Worm (Caenorhabditis elegans) whole organism, young adult: ENCODE results near the gene hlh-11.

Experiments
- C17E4.6 ChIP-seq: fragments of 200-800 bp; sonication (Bioruptor generic); IDR thresholded peaks from 2 replicates; pipeline ENCODE4 v1.3.6; 2022; ENCODE audit warnings: missing genetic modification reagents, missing genetic modification characterization, missing compliant biosample characterization
- D2030.7 ChIP-seq: fragments of 200-800 bp; sonication (Bioruptor generic); IDR thresholded peaks from 2 replicates; pipeline ENCODE4 v1.3.6; 2022; ENCODE audit warnings: missing genetic modification reagents, missing genetic modification characterization, missing compliant biosample characterization
- F10E7.11 ChIP-seq: sonication (generic microtip); optimal IDR thresholded peaks from 2 replicates; lab custom pipeline; 2017; ENCODE audit warnings: mild to moderate bottlenecking, missing genetic modification characterization, moderate library complexity, missing compliant biosample characterization
- F23B12.7 ChIP-seq: sonication (generic microtip); optimal IDR thresholded peaks from 2 replicates; lab custom pipeline; 2017; ENCODE audit warnings: missing genetic modification characterization, mild to moderate bottlenecking, missing compliant biosample characterization, antibody characterized with exemption, moderate library complexity; ENCODE audit not compliant: insufficient read depth
- F57A8.1 ChIP-seq: fragments of 200-800 bp; sonication (Bioruptor generic); optimal IDR thresholded peaks from 2 replicates; lab custom pipeline; 2018; ENCODE audit warnings: mild to moderate bottlenecking, missing genetic modification characterization, moderate library complexity, missing compliant biosample characterization
- K11D2.4 ChIP-seq: fragments of 200-800 bp; sonication (Bioruptor generic); IDR thresholded peaks from 2 replicates; pipeline ENCODE4 v1.3.6; 2022; ENCODE audit warnings: missing genetic modification reagents, missing genetic modification characterization, missing compliant biosample characterization
- Y53F4B.3 ChIP-seq: fragments of 200-800 bp; sonication (Bioruptor generic); IDR thresholded peaks from 2 replicates; pipeline ENCODE4 v1.3.6; 2022; ENCODE audit warnings: missing genetic modification reagents, missing genetic modification characterization, missing compliant biosample characterization
- Y53G8AR.9 ChIP-seq: fragments of 200-800 bp; sonication (Bioruptor generic); conservative IDR thresholded peaks from 2 replicates; pipeline ENCODE4 v1.3.6; 2022; ENCODE audit warnings: missing genetic modification reagents, missing genetic modification characterization, missing compliant biosample characterization
- Y95B8A.8 ChIP-seq: fragments of 200-800 bp; sonication (Bioruptor generic); IDR thresholded peaks from 2 replicates; pipeline ENCODE4 v1.3.6; 2022; ENCODE audit warnings: missing genetic modification reagents, missing genetic modification characterization, missing compliant biosample characterization
- ZK185.1 ChIP-seq: sonication (generic microtip); optimal IDR thresholded peaks from 2 replicates; lab custom pipeline; 2016; ENCODE audit warnings: mild to moderate bottlenecking, missing genetic modification characterization, missing compliant biosample characterization; ENCODE audit not compliant: poor library complexity, severe bottlenecking
- aptf-3 ChIP-seq: fragments of 200-800 bp; sonication (Bioruptor generic); IDR thresholded peaks from 2 replicates; pipeline ENCODE4 v1.3.6; 2022; ENCODE audit warnings: missing genetic modification characterization, missing compliant biosample characterization
- attf-5 ChIP-seq: fragments of 200-800 bp; sonication (Bioruptor generic); optimal IDR thresholded peaks from 2 replicates; lab custom pipeline; 2018; ENCODE audit warnings: mild to moderate bottlenecking, missing genetic modification characterization, missing compliant biosample characterization
- cebp-2 ChIP-seq: fragments of 200-800 bp; sonication (Bioruptor generic); IDR thresholded peaks from 2 replicates; pipeline ENCODE4 v1.3.6; 2022; ENCODE audit warnings: missing genetic modification characterization, missing compliant biosample characterization
- ceh-100 ChIP-seq: fragments of 200-800 bp; sonication (Bioruptor generic); IDR thresholded peaks from 2 replicates; pipeline ENCODE4 v1.3.6; 2022; ENCODE audit warnings: missing genetic modification reagents, missing genetic modification characterization, missing compliant biosample characterization
- ceh-27 ChIP-seq: fragments of 200-800 bp; sonication (Bioruptor generic); optimal IDR thresholded peaks from 2 replicates; lab custom pipeline; 2018; ENCODE audit warnings: mild to moderate bottlenecking, missing genetic modification characterization, moderate library complexity, missing compliant biosample characterization
- ceh-40 ChIP-seq: fragments of 200-800 bp; sonication (Bioruptor generic); IDR thresholded peaks from 2 replicates; pipeline ENCODE4 v1.3.6; 2022; ENCODE audit warnings: missing genetic modification characterization, missing compliant biosample characterization
- ceh-58 ChIP-seq: fragments of 200-800 bp; sonication (Bioruptor generic); IDR thresholded peaks from 2 replicates; pipeline ENCODE4 v1.3.6; 2022; ENCODE audit warnings: missing genetic modification characterization, missing compliant biosample characterization
- dox-1 ChIP-seq: fragments of 200-800 bp; sonication (Bioruptor generic); IDR thresholded peaks from 2 replicates; pipeline ENCODE4 v1.3.6; 2022; ENCODE audit warnings: missing genetic modification reagents, missing genetic modification characterization, missing compliant biosample characterization
- egl-44 ChIP-seq: fragments of 200-800 bp; sonication (Bioruptor generic); IDR thresholded peaks from 2 replicates; pipeline ENCODE4 v1.3.6; 2022; ENCODE audit warnings: missing genetic modification reagents, missing genetic modification characterization, missing compliant biosample characterization
- gei-17 ChIP-seq: fragments of 200-800 bp; sonication (Bioruptor generic); optimal IDR thresholded peaks from 2 replicates; lab custom pipeline; 2018; ENCODE audit warnings: mild to moderate bottlenecking, missing genetic modification characterization, missing compliant biosample characterization
- hlh-12 ChIP-seq: sonication (generic microtip); optimal IDR thresholded peaks from 2 replicates; lab custom pipeline; 2016; ENCODE audit warnings: missing genetic modification characterization, missing compliant biosample characterization
- lag-1 ChIP-seq: fragments of 200-800 bp; sonication (Bioruptor generic); IDR thresholded peaks from 2 replicates; pipeline ENCODE4 v1.3.6; 2022; ENCODE audit warnings: missing genetic modification reagents, missing genetic modification characterization, missing compliant biosample characterization
- let-607 ChIP-seq, 2 experiments: fragments of 200-800 bp in 1 of 2; sonication (Bioruptor generic) in 1 of 2; sonication (generic microtip) in 1 of 2; optimal IDR thresholded peaks; 2 replicates each; lab custom pipeline; 2016 to 2018; ENCODE audit warnings: mild to moderate bottlenecking in 2 of 2, missing compliant biosample characterization in 2 of 2, missing genetic modification characterization in 2 of 2, moderate library complexity in 2 of 2, missing genotype in 1 of 2
- lin-35 ChIP-seq, 3 experiments: fragments of 150-350 bp in 2 of 3; sonication (generic microtip) in 1 of 3; optimal IDR thresholded peaks; 2 replicates each; lab custom pipeline; 2014 to 2018; ENCODE audit warnings: missing biosample characterization in 3 of 3, missing genetic modification characterization in 3 of 3, missing genetic modification reagents in 3 of 3
- lir-1 ChIP-seq: fragments of 200-800 bp; sonication (Bioruptor generic); conservative IDR thresholded peaks from 2 replicates; pipeline ENCODE4 v1.3.6; 2022; ENCODE audit warnings: missing genetic modification reagents, missing genetic modification characterization, missing compliant biosample characterization
- lsl-1 ChIP-seq: fragments of 200-800 bp; sonication (Bioruptor generic); optimal IDR thresholded peaks from 2 replicates; lab custom pipeline; 2018; ENCODE audit warnings: mild to moderate bottlenecking, missing genetic modification characterization, moderate library complexity, missing compliant biosample characterization
- madf-10 ChIP-seq: sonication (generic microtip); optimal IDR thresholded peaks from 2 replicates; lab custom pipeline; 2016; ENCODE audit warnings: mild to moderate bottlenecking, missing genetic modification characterization, missing compliant biosample characterization
- mes-4 ChIP-seq: sonication (generic microtip); optimal IDR thresholded peaks from 2 replicates; lab custom pipeline; 2016; ENCODE audit warnings: missing genotype, missing genetic modification characterization, missing compliant biosample characterization
- nfya-1 ChIP-seq: sonication (generic microtip); optimal IDR thresholded peaks from 2 replicates; lab custom pipeline; 2017; ENCODE audit warnings: antibody characterized with exemption, missing compliant biosample characterization, missing genetic modification characterization, borderline replicate concordance; ENCODE audit not compliant: insufficient read depth
- nfyb-1 ChIP-seq: fragments of 200-800 bp; sonication (Bioruptor generic); IDR thresholded peaks from 2 replicates; pipeline ENCODE4 v1.3.6; 2022; ENCODE audit warnings: missing genetic modification reagents, missing genetic modification characterization, missing compliant biosample characterization
- nhr-179 ChIP-seq: sonication (generic microtip); optimal IDR thresholded peaks from 2 replicates; lab custom pipeline; 2016; ENCODE audit warnings: mild to moderate bottlenecking, missing genetic modification characterization, missing compliant biosample characterization
- nhr-80 ChIP-seq: sonication (generic microtip); optimal IDR thresholded peaks from 2 replicates; lab custom pipeline; 2016; ENCODE audit warnings: missing genetic modification characterization, missing compliant biosample characterization
- repo-1 ChIP-seq: sonication (generic microtip); optimal IDR thresholded peaks from 2 replicates; lab custom pipeline; 2017; ENCODE audit warnings: mild to moderate bottlenecking, missing genetic modification characterization, missing compliant biosample characterization
- rpc-1 ChIP-seq, 2 experiments: fragments of 150-350 bp in 1 of 2; sonication (generic microtip) in 1 of 2; optimal IDR thresholded peaks; 2 replicates each; lab custom pipeline; 2014 to 2018; ENCODE audit warnings: missing biosample characterization in 1 of 2, missing genetic modification characterization in 1 of 2, missing genetic modification reagents in 1 of 2, missing genotype in 1 of 2
- snpc-4 ChIP-seq, 5 experiments: fragments of 150-350 bp in 1 of 5; sonication (generic microtip) in 4 of 5; optimal IDR thresholded peaks; 2 replicates each; lab custom pipeline; 2014 to 2018; ENCODE audit warnings: missing genetic modification characterization in 5 of 5, missing biosample characterization in 3 of 5, antibody characterized with exemption in 2 of 5, mild to moderate bottlenecking in 2 of 5, missing compliant biosample characterization in 2 of 5, missing genotype in 2 of 5, moderate library complexity in 2 of 5, missing genetic modification reagents in 1 of 5
- somi-1 ChIP-seq: fragments of 200-800 bp; sonication (Bioruptor generic); optimal IDR thresholded peaks from 2 replicates; lab custom pipeline; 2018; ENCODE audit warnings: mild to moderate bottlenecking, missing genetic modification characterization, missing compliant biosample characterization
- tbx-9 ChIP-seq: sonication (generic microtip); optimal IDR thresholded peaks from 2 replicates; lab custom pipeline; 2016; ENCODE audit warnings: borderline replicate concordance, missing genetic modification characterization, inconsistent platforms, missing compliant biosample characterization
- unc-130 ChIP-seq: sonication (generic microtip); optimal IDR thresholded peaks from 2 replicates; lab custom pipeline; 2016; ENCODE audit warnings: missing genetic modification reagents, missing genetic modification characterization, missing compliant biosample characterization
- zfh-2 ChIP-seq: fragments of 200-800 bp; sonication (Bioruptor generic); conservative IDR thresholded peaks from 2 replicates; pipeline ENCODE4 v1.3.6; 2022; ENCODE audit warnings: missing genetic modification reagents, missing genetic modification characterization, missing compliant biosample characterization
- ztf-28 ChIP-seq: fragments of 200-800 bp; sonication (Bioruptor generic); IDR thresholded peaks from 2 replicates; pipeline ENCODE4 v1.3.6; 2022; ENCODE audit warnings: missing genetic modification reagents, missing genetic modification characterization, missing compliant biosample characterization
- ztf-6 ChIP-seq: fragments of 200-800 bp; sonication (Bioruptor generic); IDR thresholded peaks from 2 replicates; pipeline ENCODE4 v1.3.6; 2022; ENCODE audit warnings: missing genetic modification reagents, missing genetic modification characterization, missing compliant biosample characterization

hlh-11 gene

ce11 chrIII:9663943-9664342 is 44.4 kb downstream of the hlh-11 start:
- TF ChIP-seq nfyb-1 (GFP tag; lab: Robert Waterston, UW) (no peak), cebp-2 (GFP tag; lab: Robert Waterston, UW) (no peak), D2030.7 (GFP tag; lab: Robert Waterston, UW) (no peak), repo-1 (tag; lab: Kevin White, UChicago) (no peak), egl-44 (GFP tag; lab: Robert Waterston, UW) (no peak), Y53F4B.3 (GFP tag; lab: Robert Waterston, UW) (no peak), madf-10 (tag; lab: Kevin White, UChicago) (no peak), gei-17 (no peak), lir-1 (GFP tag; lab: Robert Waterston, UW) (no peak), let-607 (tag; optimal IDR thresholded peaks at IDR 0.05; lab: Kevin White, UChicago) (no peak), snpc-4 (GFP tag; optimal IDR thresholded peaks at IDR 0.05; lab: Kevin White, UChicago) (no peak), snpc-4 (tag; optimal IDR thresholded peaks at IDR 0.05; lab: Kevin White, UChicago) (no peak), lag-1 (no peak), lin-35 (GFP tag; optimal IDR thresholded peaks at IDR 0.05; lab: Kevin White, UChicago) (no peak), mes-4 (tag; lab: Kevin White, UChicago) (no peak), attf-5 (GFP tag; lab: Kevin White, UChicago) (no peak), F57A8.1 (GFP tag; lab: Kevin White, UChicago) (no peak), lsl-1 (no peak), dox-1 (GFP tag; lab: Robert Waterston, UW) (no peak)

- TF ChIP-seq Y53G8AR.9 = 0 out of 2 replicates have a peak, but pooled peaks have one; percentile 14
- no peak for TF ChIP-seq somi-1
- TF ChIP-seq mes-4 (tag; lab: Kevin White, UChicago) = no peak
Measured at ce11 chrIII:9664484-9665221, 45.1 kb downstream of the hlh-11 start.

- TF ChIP-seq F10E7.11 (tag; lab: Kevin White, UChicago) (no peak), nfya-1 (no peak), K11D2.4 (GFP tag; lab: Robert Waterston, UW) (0 out of 2 replicates have a peak, but pooled peaks have one; percentile 27), Y95B8A.8 (GFP tag; lab: Robert Waterston, UW) (no peak), attf-5 (GFP tag; lab: Kevin White, UChicago) (no peak), nhr-179 (tag; lab: Kevin White, UChicago) (no peak), ceh-27 (GFP tag; lab: Kevin White, UChicago) (peak; percentile 69), ZK185.1 (peak; percentile 26), zfh-2 (GFP tag; lab: Robert Waterston, UW) (0 out of 2 replicates have a peak, but pooled peaks have one; percentile 14), ceh-40 (GFP tag; lab: Robert Waterston, UW) (no peak), tbx-9 (tag; lab: Kevin White, UChicago) (no peak), Y53F4B.3 (GFP tag; lab: Robert Waterston, UW) (no peak), aptf-3 (GFP tag; lab: Robert Waterston, UW) (no peak), F57A8.1 (GFP tag; lab: Kevin White, UChicago) (no peak), Y53G8AR.9 (no peak), C17E4.6 (GFP tag; lab: Robert Waterston, UW) (no peak), rpc-1 (optimal IDR thresholded peaks at IDR 0.05; lab: Kevin White, UChicago) (no peak), rpc-1 (tag; optimal IDR thresholded peaks at IDR 0.05; lab: Kevin White, UChicago) (no peak), ztf-28 (GFP tag; lab: Robert Waterston, UW) (no peak), ceh-58 (GFP tag; lab: Robert Waterston, UW) (no peak), ceh-100 (no peak), nhr-80 (peak; percentile 94), mes-4 (tag; lab: Kevin White, UChicago) (no peak), unc-130 (GFP tag; lab: Kevin White, UChicago) (no peak), ztf-6 (GFP tag; lab: Robert Waterston, UW) (no peak), somi-1 (peak; percentile 16), hlh-12 (no peak), F23B12.7 (no peak)
Measured at ce11 chrIII:9665490-9666179, 46.1 kb downstream of the hlh-11 start.
